Worm (Caenorhabditis elegans) whole organism, L1 larva: Measurements from ENCODE around the gene Y40H7A.10.

Source experiments
- ama-1 ChIP-seq: fragments of 150-350 bp; optimal IDR thresholded peaks from 2 replicates; lab custom pipeline; 2014
- ces-1 ChIP-seq: fragments of 150-350 bp; optimal IDR thresholded peaks from 2 replicates; lab custom pipeline; 2014; ENCODE audit warnings: missing biosample characterization, missing genetic modification reagents, missing genetic modification characterization
- dpl-1 ChIP-seq, 3 experiments: fragments of 150-350 bp in 2 of 3; sonication (generic microtip) in 1 of 3; optimal IDR thresholded peaks; 2 replicates each; lab custom pipeline; 2014 to 2017; ENCODE audit warnings: missing biosample characterization in 3 of 3, missing genetic modification characterization in 3 of 3, missing genetic modification reagents in 3 of 3
- nhr-11 ChIP-seq: fragments of 150-350 bp; optimal IDR thresholded peaks from 2 replicates; lab custom pipeline; 2014; ENCODE audit warnings: missing biosample characterization, missing genetic modification characterization
- nhr-12 ChIP-seq: sonication (generic microtip); optimal IDR thresholded peaks from 2 replicates; lab custom pipeline; 2017; ENCODE audit warnings: missing biosample characterization, missing genetic modification characterization
- nhr-28 ChIP-seq: fragments of 150-350 bp; optimal IDR thresholded peaks from 2 replicates; lab custom pipeline; 2014; ENCODE audit warnings: missing biosample characterization, missing genetic modification characterization
- snpc-4 ChIP-seq: fragments of 150-350 bp; optimal IDR thresholded peaks from 2 replicates; lab custom pipeline; 2014; ENCODE audit warnings: missing biosample characterization, missing genetic modification characterization
- unc-130 ChIP-seq: fragments of 150-350 bp; optimal IDR thresholded peaks from 2 replicates; lab custom pipeline; 2017; ENCODE audit warnings: missing biosample characterization, missing genetic modification characterization, inconsistent platforms
- unc-62 ChIP-seq: fragments of 150-350 bp; optimal IDR thresholded peaks from 2 replicates; lab custom pipeline; 2014; ENCODE audit warnings: missing biosample characterization, missing genetic modification reagents, missing genetic modification characterization
- xbp-1 ChIP-seq: sonication (generic microtip); optimal IDR thresholded peaks from 2 replicates; lab custom pipeline; 2016; ENCODE audit warnings: missing genetic modification characterization, missing compliant biosample characterization

DNA sequence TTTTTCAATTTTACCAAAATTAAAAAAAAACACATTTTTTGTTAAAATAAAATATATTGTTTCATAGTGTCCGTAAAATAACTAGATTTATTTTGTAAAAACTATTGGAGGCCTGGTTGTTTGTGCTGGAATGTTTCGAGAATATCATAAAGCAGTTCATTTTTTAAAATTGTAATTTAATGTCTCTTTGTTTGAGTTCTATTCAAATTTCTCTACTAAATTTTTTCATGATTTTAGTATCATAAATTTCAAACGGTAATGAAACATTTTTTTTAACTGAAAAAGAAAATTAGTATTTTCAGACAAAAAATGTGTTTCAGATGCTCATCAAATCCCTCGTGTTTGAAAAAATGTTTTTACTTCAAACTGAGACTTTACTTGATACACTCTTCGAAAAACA lies 49.8 kb downstream of the Y40H7A.10 start:
- TF ChIP-seq ama-1 (lab: Kevin White, UChicago) (no peak), unc-130 (tag; lab: Kevin White, UChicago) (no peak), nhr-28 (no peak), snpc-4 (tag; lab: Kevin White, UChicago) (no peak), unc-62 (GFP tag; lab: Kevin White, UChicago) (no peak), xbp-1 (tag; lab: Kevin White, UChicago) (no peak), nhr-12 (no peak), dpl-1 (GFP tag; optimal IDR thresholded peaks at IDR 0.05; lab: Kevin White, UChicago) (no peak), ces-1 (GFP tag; lab: Kevin White, UChicago) (no peak), nhr-11 (tag; lab: Kevin White, UChicago) (no peak)
